Worm (Caenorhabditis elegans) whole organism, midembryonic: ENCODE measurements around the gene chil-24.

Source experiments
- T22C8.4 ChIP-seq: fragments of 200-800 bp; sonication (Bioruptor generic); IDR thresholded peaks from 2 replicates; pipeline ENCODE4 v1.3.6; 2022; ENCODE audit warnings: missing genetic modification characterization, missing compliant biosample characterization
- cog-1 ChIP-seq: sonication (generic microtip); optimal IDR thresholded peaks from 2 replicates; lab custom pipeline; 2016; ENCODE audit warnings: missing genetic modification characterization, missing compliant biosample characterization
- flt-1 ChIP-seq: fragments of 200-800 bp; sonication (Bioruptor generic); IDR thresholded peaks from 2 replicates; pipeline ENCODE4 v1.3.6; 2022; ENCODE audit warnings: missing genetic modification characterization, missing compliant biosample characterization
- med-1 ChIP-seq: sonication (generic microtip); optimal IDR thresholded peaks from 2 replicates; lab custom pipeline; 2017; ENCODE audit warnings: missing genetic modification characterization, mild to moderate bottlenecking, missing compliant biosample characterization, antibody characterized with exemption, missing genetic modification reagents; ENCODE audit not compliant: insufficient read depth
- ztf-23 ChIP-seq: fragments of 200-800 bp; sonication (Bioruptor generic); IDR thresholded peaks from 2 replicates; pipeline ENCODE4 v1.3.6; 2022; ENCODE audit warnings: missing genetic modification reagents, missing genetic modification characterization, missing compliant biosample characterization
- ztf-29 ChIP-seq: fragments of 200-800 bp; sonication (Bioruptor generic); IDR thresholded peaks from 2 replicates; pipeline ENCODE4 v1.3.6; 2022; ENCODE audit warnings: missing genetic modification reagents, missing genetic modification characterization, missing compliant biosample characterization

- TF ChIP-seq med-1 (no peak), ztf-29 (GFP tag; lab: Robert Waterston, UW) (no peak), cog-1 (tag; lab: Kevin White, UChicago) (no peak), ztf-23 (GFP tag; lab: Robert Waterston, UW) (no peak), flt-1 (no peak), T22C8.4 (GFP tag; lab: Robert Waterston, UW) (no peak)
These were observed 22.7 kb downstream of the chil-24 start, which contains the start of the genes T10D4.14 and T10D4.19 for ce11 chrII:3151615-3152014.
